Worm (Caenorhabditis elegans) whole organism, young adult: ENCODE data around the gene srx-77.

Experiments used
- ama-1 ChIP-seq, 3 experiments: fragments of 150-350 bp in 1 of 3; sonication (generic microtip) in 2 of 3; optimal IDR thresholded peaks; 2 replicates each; lab custom pipeline; 2014 to 2018; ENCODE audit warnings: missing biosample characterization in 2 of 3, missing genetic modification characterization in 2 of 3, missing genetic modification reagents in 2 of 3
- egl-44 ChIP-seq: fragments of 200-800 bp; sonication (Bioruptor generic); IDR thresholded peaks from 2 replicates; pipeline ENCODE4 v1.3.6; 2022; ENCODE audit warnings: missing genetic modification reagents, missing genetic modification characterization, missing compliant biosample characterization
- hsf-1 ChIP-seq: fragments of 200-800 bp; sonication (Bioruptor generic); IDR thresholded peaks from 2 replicates; pipeline ENCODE4 v1.3.6; 2022; ENCODE audit warnings: missing genetic modification reagents, missing genetic modification characterization, missing compliant biosample characterization
- madf-3 ChIP-seq: fragments of 200-800 bp; sonication (Bioruptor generic); IDR thresholded peaks from 2 replicates; pipeline ENCODE4 v1.3.6; 2022; ENCODE audit warnings: missing genetic modification reagents, missing genetic modification characterization, missing compliant biosample characterization
- pha-4 ChIP-seq: fragments of 150-350 bp; sonication (generic microtip); optimal IDR thresholded peaks from 2 replicates; lab custom pipeline; 2014; ENCODE audit warnings: missing biosample characterization, missing genetic modification reagents, missing genetic modification characterization
- ztf-18 ChIP-seq: sonication (generic microtip); optimal IDR thresholded peaks from 2 replicates; lab custom pipeline; 2016; ENCODE audit warnings: missing genotype, mild to moderate bottlenecking, missing genetic modification characterization, missing compliant biosample characterization

DNA sequence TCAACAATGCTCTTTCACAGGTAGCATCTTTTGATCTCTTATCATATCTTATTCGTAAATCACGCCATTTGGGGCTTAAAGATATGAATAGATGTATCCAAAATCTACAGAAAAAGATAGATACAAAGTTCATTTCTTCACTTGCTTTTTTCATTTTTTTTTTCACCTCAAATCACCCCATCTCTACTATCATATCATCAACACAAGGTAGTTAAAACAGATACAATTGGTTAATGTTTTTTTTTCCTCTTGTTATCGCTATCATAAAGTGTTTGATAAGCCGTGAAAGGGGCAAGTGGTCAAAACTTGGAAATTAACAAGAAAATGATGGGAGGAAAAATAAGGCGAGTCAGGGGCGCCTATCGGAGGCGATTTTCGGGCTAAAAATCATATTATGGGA is 38.3 kb downstream of the srx-77 start:
- TF ChIP-seq egl-44 (GFP tag; lab: Robert Waterston, UW) (no peak), pha-4 (tag; lab: Kevin White, UChicago) (no peak), ama-1 (optimal IDR thresholded peaks at IDR 0.05; lab: Kevin White, UChicago) (no peak), ama-1 (GFP tag; optimal IDR thresholded peaks at IDR 0.05; lab: Kevin White, UChicago) (no peak), ztf-18 (no peak), hsf-1 (GFP tag; lab: Robert Waterston, UW) (no peak), madf-3 (GFP tag; lab: Robert Waterston, UW) (no peak)
